Fruit fly (Drosophila melanogaster): ENCODE data around the gene CG10096.
A peak's percentile ranks its signal among the peaks of the same experiment; 100 is the strongest.

DNA sequence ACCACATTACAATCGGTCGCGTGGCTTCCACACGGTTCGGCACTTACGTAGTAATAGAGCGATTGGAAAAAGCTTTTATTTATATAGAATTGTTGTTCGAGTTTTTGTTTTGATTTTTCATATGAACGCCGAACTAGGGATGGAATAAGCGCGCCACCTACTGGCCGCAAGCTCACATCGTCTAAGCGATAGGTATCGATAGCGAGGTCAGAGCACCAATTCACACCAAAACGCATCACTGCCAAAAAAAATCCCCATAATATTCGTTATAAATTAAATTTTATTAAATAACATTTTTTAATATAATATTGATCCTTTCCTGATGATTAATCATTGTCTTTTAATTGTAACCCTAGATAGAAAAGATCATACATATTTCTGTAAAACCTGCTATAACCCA, 45.3 kb downstream of the CG10096 start, which contains the start of gene CG10038:
- peak; percentile 29 to 58 for TF ChIP-seq dpn (GFP tag; optimal IDR thresholded peaks at IDR 0.05)
- peak; percentile 66 for TF ChIP-seq CG32532 (GFP tag; IDR thresholded peaks at IDR 0.05)
- TF ChIP-seq pan (optimal IDR thresholded peaks at IDR 0.05) = no peak
- no peak for TF ChIP-seq pan (GFP tag; optimal IDR thresholded peaks at IDR 0.05 in 1 of 2, IDR thresholded peaks at IDR 0.05 in 1 of 2)
- peak; percentile 18 for TF ChIP-seq Max (GFP tag; optimal IDR thresholded peaks at IDR 0.05)
- no peak for TF ChIP-seq fd102C (GFP tag; optimal IDR thresholded peaks at IDR 0.05)
- TF ChIP-seq CG7745 (tag; optimal IDR thresholded peaks at IDR 0.05) = no peak
- TF ChIP-seq CrebB (tag; optimal IDR thresholded peaks at IDR 0.05) = no peak
- no peak for TF ChIP-seq trh (GFP tag; optimal IDR thresholded peaks at IDR 0.05)
- no peak for TF ChIP-seq Dad (GFP tag; optimal IDR thresholded peaks at IDR 0.05)
- no peak for TF ChIP-seq Stat92E (GFP tag; optimal IDR thresholded peaks at IDR 0.05)
- TF ChIP-seq Chrac-16 (GFP tag; optimal IDR thresholded peaks at IDR 0.05) = peak; percentile 16
